Fruit fly (Drosophila melanogaster) whole organism, embryonic: ENCODE results near the gene Fancl.
A peak's percentile ranks its signal among the peaks of the same experiment; 100 is the strongest.

ENCODE experiments used
- Atf3 ChIP-seq: fragments of 200-800 bp; sonication (Bioruptor generic); optimal IDR thresholded peaks from 3 replicates; lab custom pipeline; 2016; ENCODE audit warnings: missing biosample characterization, missing genetic modification characterization
- CG10543 ChIP-seq: fragments of 200-800 bp; sonication (Bioruptor generic); optimal IDR thresholded peaks from 3 replicates; lab custom pipeline; 2017; ENCODE audit warnings: missing biosample characterization, mild to moderate bottlenecking, missing genetic modification characterization, moderate library complexity
- CG14441 ChIP-seq: fragments of 200-800 bp; sonication (Bioruptor generic); IDR thresholded peaks from 2 replicates; pipeline ENCODE4 v1.3.6; 2022; ENCODE audit warnings: missing biosample characterization, missing genetic modification characterization
- CG15514 ChIP-seq: fragments of 200-800 bp; sonication (Bioruptor generic); optimal IDR thresholded peaks from 3 replicates; lab custom pipeline; 2017; ENCODE audit warnings: missing biosample characterization, missing genetic modification characterization, mild to moderate bottlenecking, moderate library complexity, missing genetic modification reagents
- CG1647 ChIP-seq: fragments of 200-800 bp; sonication (Bioruptor generic); optimal IDR thresholded peaks from 3 replicates; lab custom pipeline; 2016; ENCODE audit warnings: missing biosample characterization, missing genetic modification characterization
- CG18599 ChIP-seq: fragments of 200-800 bp; sonication (Bioruptor generic); optimal IDR thresholded peaks from 3 replicates; lab custom pipeline; 2017; ENCODE audit warnings: missing biosample characterization, missing genetic modification characterization, mild to moderate bottlenecking, moderate library complexity, missing genetic modification reagents
- CG2712 ChIP-seq: fragments of 200-800 bp; optimal IDR thresholded peaks from 3 replicates; lab custom pipeline; 2019; ENCODE audit warnings: missing biosample characterization, mild to moderate bottlenecking, missing genetic modification characterization, moderate library complexity
- CG31224 ChIP-seq: fragments of 200-800 bp; sonication (Bioruptor generic); IDR thresholded peaks from 2 replicates; pipeline ENCODE4 v1.3.6; 2022; ENCODE audit warnings: missing biosample characterization, missing genetic modification characterization
- CG6654 ChIP-seq: fragments of 200-800 bp; sonication (Bioruptor generic); optimal IDR thresholded peaks from 2 replicates; lab custom pipeline; 2017; ENCODE audit warnings: missing biosample characterization, mild to moderate bottlenecking, missing genetic modification characterization
- CG6765 ChIP-seq: fragments of 200-800 bp; sonication (Bioruptor generic); optimal IDR thresholded peaks from 3 replicates; lab custom pipeline; 2017; ENCODE audit warnings: missing biosample characterization, mild to moderate bottlenecking, missing genetic modification characterization
- CG7786 ChIP-seq: fragments of 200-800 bp; sonication (Bioruptor generic); optimal IDR thresholded peaks from 2 replicates; lab custom pipeline; 2016; ENCODE audit warnings: missing biosample characterization, missing genetic modification characterization
- CG7928 ChIP-seq: fragments of 200-800 bp; sonication (Bioruptor generic); optimal IDR thresholded peaks from 2 replicates; lab custom pipeline; 2017; ENCODE audit warnings: missing biosample characterization, mild to moderate bottlenecking, missing genetic modification characterization
- CG7963 ChIP-seq: fragments of 200-800 bp; sonication (Bioruptor generic); IDR thresholded peaks from 3 replicates; pipeline ENCODE4 v1.3.6; 2022; ENCODE audit warnings: missing biosample characterization, missing genetic modification characterization; ENCODE audit not compliant: partially characterized antibody
- CG9932 ChIP-seq: fragments of 200-800 bp; sonication (Bioruptor generic); IDR thresholded peaks from 2 replicates; pipeline ENCODE4 v1.3.6; 2022; ENCODE audit warnings: missing biosample characterization, missing genetic modification characterization
- Dad ChIP-seq: fragments of 200-800 bp; sonication (Bioruptor generic); optimal IDR thresholded peaks from 3 replicates; lab custom pipeline; 2016; ENCODE audit warnings: missing biosample characterization, missing genetic modification characterization
- Dek ChIP-seq: fragments of 200-800 bp; sonication (Bioruptor generic); optimal IDR thresholded peaks from 3 replicates; lab custom pipeline; 2019; ENCODE audit warnings: missing biosample characterization, mild to moderate bottlenecking, missing genetic modification characterization, moderate library complexity
- E2f2 ChIP-seq: fragments of 200-800 bp; sonication (Bioruptor generic); IDR thresholded peaks from 2 replicates; pipeline ENCODE4 v1.3.6; 2022; ENCODE audit warnings: missing biosample characterization, missing genetic modification characterization
- NC2β ChIP-seq: fragments of 200-800 bp; sonication (Bioruptor generic); optimal IDR thresholded peaks from 2 replicates; lab custom pipeline; 2016; ENCODE audit warnings: missing biosample characterization, missing genetic modification characterization
- Optix ChIP-seq: fragments of 200-800 bp; sonication (Bioruptor generic); IDR thresholded peaks from 3 replicates; pipeline ENCODE4 v1.3.6; 2022; ENCODE audit warnings: missing biosample characterization, missing genetic modification characterization
- Trl ChIP-seq, 3 experiments: fragments of >200 bp in 2 of 3; fragments of 200-800 bp in 1 of 3; sonication (Bioruptor generic) in 1 of 3; optimal IDR thresholded peaks; 2 replicates in 1 of 3; 3 replicates in 2 of 3; lab custom pipeline; 2016 to 2017; ENCODE audit warnings: missing biosample characterization in 1 of 3, missing genetic modification characterization in 1 of 3
- al ChIP-seq: fragments of 200-800 bp; sonication (Bioruptor generic); IDR thresholded peaks from 2 replicates; pipeline ENCODE4 v1.3.6; 2022; ENCODE audit warnings: missing biosample characterization, missing genetic modification characterization
- bbx ChIP-seq: fragments of 200-800 bp; sonication (Bioruptor generic); IDR thresholded peaks from 2 replicates; pipeline ENCODE4 v1.3.6; 2022; ENCODE audit warnings: missing biosample characterization, missing genetic modification characterization; ENCODE audit not compliant: partially characterized antibody
- chn ChIP-seq: fragments of 200-800 bp; sonication (Bioruptor generic); optimal IDR thresholded peaks from 2 replicates; lab custom pipeline; 2016; ENCODE audit warnings: missing biosample characterization, missing genetic modification characterization
- ci ChIP-seq: fragments of 200-800 bp; sonication (Bioruptor generic); IDR thresholded peaks from 3 replicates; pipeline ENCODE4 v1.3.6; 2022; ENCODE audit warnings: missing biosample characterization, missing genetic modification characterization
- dpn ChIP-seq, 2 experiments: fragments of 200-800 bp; sonication (Bioruptor generic); optimal IDR thresholded peaks; 3 replicates each; lab custom pipeline; 2016; ENCODE audit warnings: missing biosample characterization in 2 of 2, missing genetic modification characterization in 2 of 2
- inv ChIP-seq: fragments of 200-800 bp; sonication (Bioruptor generic); IDR thresholded peaks from 2 replicates; pipeline ENCODE4 v1.3.6; 2022; ENCODE audit warnings: missing biosample characterization, missing genetic modification characterization; ENCODE audit not compliant: partially characterized antibody
- lab ChIP-seq: fragments of 200-800 bp; sonication (Bioruptor generic); optimal IDR thresholded peaks from 3 replicates; lab custom pipeline; 2017; ENCODE audit warnings: missing biosample characterization, missing genetic modification characterization, mild to moderate bottlenecking, moderate library complexity, missing genetic modification reagents
- lilli ChIP-seq: fragments of 200-800 bp; sonication (Bioruptor generic); optimal IDR thresholded peaks from 3 replicates; lab custom pipeline; 2016; ENCODE audit warnings: missing biosample characterization, missing genetic modification characterization
- otp ChIP-seq: fragments of 200-800 bp; sonication (Bioruptor generic); IDR thresholded peaks from 3 replicates; pipeline ENCODE4, ENCODE4 v1.3.6; 2022; ENCODE audit warnings: missing biosample characterization, missing genetic modification characterization
- pb ChIP-seq: fragments of 200-800 bp; sonication (Bioruptor generic); optimal IDR thresholded peaks from 3 replicates; lab custom pipeline; 2016; ENCODE audit warnings: missing biosample characterization, missing genetic modification characterization
- prd ChIP-seq, 3 experiments: fragments of >200 bp in 2 of 3; fragments of 200-800 bp in 1 of 3; sonication (Bioruptor generic) in 1 of 3; optimal IDR thresholded peaks in 2 of 3; IDR thresholded peaks in 1 of 3; 2 replicates in 2 of 3; 3 replicates in 1 of 3; pipeline versions ENCODE4 v1.3.6 to Lab custom; 2017 to 2022; ENCODE audit warnings: missing biosample characterization in 1 of 3, missing genetic modification characterization in 1 of 3
- pum ChIP-seq: fragments of 200-800 bp; sonication (Bioruptor generic); optimal IDR thresholded peaks from 2 replicates; lab custom pipeline; 2016; ENCODE audit warnings: missing biosample characterization, missing genetic modification characterization
- row ChIP-seq: fragments of 200-800 bp; sonication (Bioruptor generic); IDR thresholded peaks from 3 replicates; pipeline ENCODE4 v1.3.6; 2022; ENCODE audit warnings: missing biosample characterization, missing genetic modification characterization
- scrt ChIP-seq: fragments of 200-800 bp; sonication (Bioruptor generic); optimal IDR thresholded peaks from 2 replicates; lab custom pipeline; 2018; ENCODE audit warnings: missing biosample characterization, mild to moderate bottlenecking, missing genetic modification characterization, moderate library complexity
- sima ChIP-seq: fragments of 200-800 bp; sonication (Bioruptor generic); optimal IDR thresholded peaks from 2 replicates; lab custom pipeline; 2016; ENCODE audit warnings: missing biosample characterization, missing genetic modification characterization
- sisA ChIP-seq: fragments of 200-800 bp; sonication (Bioruptor generic); IDR thresholded peaks from 2 replicates; pipeline ENCODE4 v1.3.6; 2022; ENCODE audit warnings: missing biosample characterization, missing genetic modification characterization
- zf30C ChIP-seq: fragments of 200-800 bp; sonication (Bioruptor generic); optimal IDR thresholded peaks from 3 replicates; lab custom pipeline; 2018; ENCODE audit warnings: missing biosample characterization, mild to moderate bottlenecking, missing genetic modification characterization

Gene Fancl

dm6 chr3R:10024032-10024712 lies 28.5 kb downstream of the Fancl start (continued):
- TF ChIP-seq CG14441 (GFP tag; lab: Robert Waterston, UW) = peak; percentile 62
- 0 out of 2 replicates have a peak, but pooled peaks have one; percentile 31 for TF ChIP-seq sisA (GFP tag; lab: Robert Waterston, UW)
- TF ChIP-seq Dad = peak; percentile 9
- TF ChIP-seq E2f2 (GFP tag; lab: Robert Waterston, UW) = no peak
- no peak for TF ChIP-seq prd (optimal IDR thresholded peaks at IDR 0.05; lab: Kevin White, UChicago)
- 0 out of 3 replicates have a peak, but pooled peaks have one; percentile 16 for TF ChIP-seq prd (GFP tag; IDR thresholded peaks at IDR 0.05; lab: Robert Waterston, UW)
- TF ChIP-seq row (GFP tag; lab: Robert Waterston, UW) = peak; percentile 71
- TF ChIP-seq CG10543 (GFP tag; lab: Kevin White, UChicago) = peak; percentile 74
- peak; percentile 54 for TF ChIP-seq scrt (GFP tag; lab: Kevin White, UChicago)
- peak; percentile 55 for TF ChIP-seq CG6765 (GFP tag; lab: Kevin White, UChicago)
- peak; percentile 41; the same call in 1 of the 3 replicates for TF ChIP-seq Optix (GFP tag; lab: Robert Waterston, UW)
- TF ChIP-seq chn (GFP tag; lab: Kevin White, UChicago) = no peak
- no peak; the same call in 1 of the 2 replicates for TF ChIP-seq al
- peak; percentile 40 for TF ChIP-seq Dek
- 0 out of 3 replicates have a peak, but pooled peaks have one; percentile 21 for TF ChIP-seq otp (GFP tag; lab: Robert Waterston, UW)
- TF ChIP-seq pum (GFP tag; lab: Kevin White, UChicago) = peak; percentile 5
- peak; percentile 60 for TF ChIP-seq CG7786 (GFP tag; lab: Kevin White, UChicago)
- TF ChIP-seq zf30C (GFP tag; lab: Kevin White, UChicago) = peak; percentile 51
- peak; percentile 87 for TF ChIP-seq CG18599
- TF ChIP-seq lilli (GFP tag; lab: Kevin White, UChicago) = peak; percentile 56
- no peak for TF ChIP-seq NC2β
- no peak for TF ChIP-seq CG7928 (GFP tag; lab: Kevin White, UChicago)
- TF ChIP-seq Atf3 (GFP tag; lab: Kevin White, UChicago) = peak; percentile 12
- TF ChIP-seq sima (GFP tag; lab: Kevin White, UChicago) = no peak
- peak; percentile 82 for TF ChIP-seq lab (GFP tag; lab: Kevin White, UChicago)
- no peak for TF ChIP-seq CG2712 (tag; lab: Kevin White, UChicago)
- TF ChIP-seq CG15514 (GFP tag; lab: Kevin White, UChicago) = peak; percentile 39
- TF ChIP-seq ci (GFP tag; lab: Robert Waterston, UW) = 0 out of 3 replicates have a peak, but pooled peaks have one; percentile 50
- TF ChIP-seq bbx (GFP tag; lab: Robert Waterston, UW) = no peak
- peak; percentile 25 for TF ChIP-seq pb (GFP tag; lab: Kevin White, UChicago)
- no peak for TF ChIP-seq CG7963 (GFP tag; lab: Robert Waterston, UW)
- TF ChIP-seq CG31224 = 0 out of 2 replicates have a peak, but pooled peaks have one; percentile 16
- TF ChIP-seq inv (GFP tag; lab: Robert Waterston, UW) = no peak
- peak; percentile 32 to 41 for TF ChIP-seq dpn (GFP tag; optimal IDR thresholded peaks at IDR 0.05; lab: Kevin White, UChicago)
- no peak for TF ChIP-seq CG6654
- TF ChIP-seq CG1647 (GFP tag; lab: Kevin White, UChicago) = no peak
- TF ChIP-seq Trl (optimal IDR thresholded peaks at IDR 0.05; lab: Kevin White, UChicago) = no peak
- TF ChIP-seq Trl (GFP tag; optimal IDR thresholded peaks at IDR 0.05; lab: Kevin White, UChicago) = peak; percentile 36
- peak; percentile 64 for TF ChIP-seq CG9932 (GFP tag; lab: Robert Waterston, UW)
